Fruit fly (Drosophila melanogaster) whole organism, embryonic: ENCODE data around the gene tweek.

Experiments used
- Asciz ChIP-seq: fragments of 200-800 bp; sonication (Bioruptor generic); optimal IDR thresholded peaks from 2 replicates; lab custom pipeline; 2017; ENCODE audit warnings: missing biosample characterization, mild to moderate bottlenecking, missing genetic modification characterization, missing genetic modification reagents
- Bgb ChIP-seq: fragments of 200-800 bp; sonication (Bioruptor generic); IDR thresholded peaks from 2 replicates; pipeline ENCODE4 v1.3.6; 2022; ENCODE audit warnings: missing biosample characterization, missing genetic modification characterization; ENCODE audit not compliant: partially characterized antibody
- BtbVII ChIP-seq: fragments of 200-800 bp; sonication (Bioruptor generic); optimal IDR thresholded peaks from 3 replicates; lab custom pipeline; 2017; ENCODE audit warnings: missing biosample characterization, mild to moderate bottlenecking, missing genetic modification characterization
- CG10959 ChIP-seq: fragments of 200-800 bp; sonication (Bioruptor generic); IDR thresholded peaks from 2 replicates; pipeline ENCODE4 v1.3.6; 2022; ENCODE audit warnings: missing biosample characterization, missing genetic modification characterization
- CG11093 ChIP-seq: fragments of 200-800 bp; sonication (Bioruptor generic); IDR thresholded peaks from 3 replicates; pipeline ENCODE4 v1.3.6; 2022; ENCODE audit warnings: missing biosample characterization, missing genetic modification characterization
- CG11398 ChIP-seq: fragments of 200-800 bp; sonication (Bioruptor generic); optimal IDR thresholded peaks from 2 replicates; lab custom pipeline; 2016; ENCODE audit warnings: missing biosample characterization, missing genetic modification characterization
- CG12219 ChIP-seq: fragments of 200-800 bp; sonication (Bioruptor generic); optimal IDR thresholded peaks from 3 replicates; lab custom pipeline; 2018; ENCODE audit warnings: missing biosample characterization, mild to moderate bottlenecking, missing genetic modification characterization
- CG12769 ChIP-seq: fragments of 200-800 bp; sonication (Bioruptor generic); optimal IDR thresholded peaks from 2 replicates; lab custom pipeline; 2019; ENCODE audit warnings: missing biosample characterization, mild to moderate bottlenecking, missing genetic modification characterization, moderate library complexity
- CG14441 ChIP-seq: fragments of 200-800 bp; sonication (Bioruptor generic); IDR thresholded peaks from 2 replicates; pipeline ENCODE4 v1.3.6; 2022; ENCODE audit warnings: missing biosample characterization, missing genetic modification characterization
- CG14667 ChIP-seq: fragments of 200-800 bp; sonication (Bioruptor generic); IDR thresholded peaks from 2 replicates; pipeline ENCODE4 v1.3.6; 2022; ENCODE audit warnings: missing biosample characterization, missing genetic modification characterization
- CG17912 ChIP-seq: fragments of 200-800 bp; sonication (Bioruptor generic); optimal IDR thresholded peaks from 2 replicates; lab custom pipeline; 2018; ENCODE audit warnings: missing biosample characterization, mild to moderate bottlenecking, missing genetic modification characterization
- CG1832 ChIP-seq: fragments of 200-800 bp; sonication (Bioruptor generic); optimal IDR thresholded peaks from 2 replicates; lab custom pipeline; 2017; ENCODE audit warnings: missing biosample characterization, mild to moderate bottlenecking, missing genetic modification characterization, inconsistent platforms
- CG3163 ChIP-seq: fragments of 200-800 bp; sonication (Bioruptor generic); optimal IDR thresholded peaks from 3 replicates; lab custom pipeline; 2016; ENCODE audit warnings: missing biosample characterization, missing genetic modification characterization
- CG3726 ChIP-seq: fragments of 200-800 bp; sonication (Bioruptor generic); IDR thresholded peaks from 3 replicates; pipeline ENCODE4, ENCODE4 v1.3.6; 2022; ENCODE audit warnings: missing biosample characterization, missing genetic modification characterization
- CG42726 ChIP-seq: fragments of 200-800 bp; sonication (Bioruptor generic); IDR thresholded peaks from 2 replicates; pipeline ENCODE4 v1.3.6; 2022; ENCODE audit warnings: missing biosample characterization, missing genetic modification characterization; ENCODE audit not compliant: partially characterized antibody
- CG43689 ChIP-seq: fragments of 200-800 bp; sonication (Bioruptor generic); IDR thresholded peaks from 2 replicates; pipeline ENCODE4 v1.3.6; 2022; ENCODE audit warnings: missing biosample characterization, missing genetic modification characterization
- CG4820 ChIP-seq: fragments of 200-800 bp; sonication (Bioruptor generic); optimal IDR thresholded peaks from 3 replicates; lab custom pipeline; 2016; ENCODE audit warnings: missing biosample characterization, missing genetic modification characterization
- CG5180 ChIP-seq: fragments of 200-800 bp; sonication (Bioruptor generic); optimal IDR thresholded peaks from 3 replicates; lab custom pipeline; 2017; ENCODE audit warnings: missing biosample characterization, missing genetic modification characterization, mild to moderate bottlenecking, moderate library complexity, missing genetic modification reagents
- CG6272 ChIP-seq: fragments of 200-800 bp; sonication (Bioruptor generic); IDR thresholded peaks from 2 replicates; pipeline ENCODE4 v1.3.6; 2022; ENCODE audit warnings: missing biosample characterization, missing genetic modification characterization
- CG6765 ChIP-seq: fragments of 200-800 bp; sonication (Bioruptor generic); optimal IDR thresholded peaks from 3 replicates; lab custom pipeline; 2017; ENCODE audit warnings: missing biosample characterization, mild to moderate bottlenecking, missing genetic modification characterization
- CG9727 ChIP-seq: fragments of 200-800 bp; sonication (Bioruptor generic); optimal IDR thresholded peaks from 3 replicates; lab custom pipeline; 2017; ENCODE audit warnings: missing biosample characterization, mild to moderate bottlenecking, missing genetic modification characterization
- CG9876 ChIP-seq: fragments of 200-800 bp; sonication (Bioruptor generic); optimal IDR thresholded peaks from 2 replicates; lab custom pipeline; 2016; ENCODE audit warnings: missing biosample characterization, missing genetic modification characterization
- Eip74EF ChIP-seq, 2 experiments: fragments of 200-800 bp in 1 of 2; fragments of >200 bp in 1 of 2; sonication (Bioruptor generic) in 1 of 2; optimal IDR thresholded peaks; 2 replicates each; lab custom pipeline; 2017 to 2019; ENCODE audit warnings: missing biosample characterization in 2 of 2, missing genetic modification characterization in 2 of 2, mild to moderate bottlenecking in 1 of 2, moderate library complexity in 1 of 2
- Hand ChIP-seq: fragments of 200-800 bp; sonication (Bioruptor generic); optimal IDR thresholded peaks from 2 replicates; lab custom pipeline; 2017; ENCODE audit warnings: mild to moderate bottlenecking, missing biosample characterization, missing genetic modification reagents, missing genetic modification characterization
- HmgZ ChIP-seq: fragments of 200-800 bp; sonication (Bioruptor generic); optimal IDR thresholded peaks from 2 replicates; lab custom pipeline; 2018; ENCODE audit warnings: missing biosample characterization, mild to moderate bottlenecking, missing genetic modification characterization
- Lhr ChIP-seq: fragments of 200-800 bp; sonication (Bioruptor generic); optimal IDR thresholded peaks from 3 replicates; lab custom pipeline; 2017; ENCODE audit warnings: mild to moderate bottlenecking, missing biosample characterization, missing genetic modification reagents, missing genetic modification characterization
- Nf-YC ChIP-seq: fragments of 200-800 bp; optimal IDR thresholded peaks from 3 replicates; lab custom pipeline; 2019; ENCODE audit warnings: missing biosample characterization, mild to moderate bottlenecking, missing genetic modification characterization, moderate library complexity
- Oli ChIP-seq: fragments of 200-800 bp; sonication (Bioruptor generic); optimal IDR thresholded peaks from 2 replicates; lab custom pipeline; 2018; ENCODE audit warnings: missing biosample characterization, mild to moderate bottlenecking, missing genetic modification characterization, moderate library complexity
- Sin3A ChIP-seq: fragments of >200 bp; optimal IDR thresholded peaks from 2 replicates; lab custom pipeline; 2018
- Stat92E ChIP-seq, 3 experiments: fragments of >200 bp in 2 of 3; fragments of 200-800 bp in 1 of 3; sonication (Bioruptor generic) in 1 of 3; optimal IDR thresholded peaks; 2 replicates each; lab custom pipeline; 2017 to 2019; ENCODE audit warnings: missing biosample characterization in 3 of 3, missing genetic modification characterization in 3 of 3, mild to moderate bottlenecking in 1 of 3, moderate library complexity in 1 of 3
- ase ChIP-seq: fragments of 200-800 bp; sonication (Bioruptor generic); IDR thresholded peaks from 3 replicates; pipeline ENCODE4 v1.3.6; 2022; ENCODE audit warnings: missing biosample characterization, missing genetic modification characterization
- bowl ChIP-seq: fragments of 200-800 bp; sonication (Bioruptor generic); IDR thresholded peaks from 2 replicates; pipeline ENCODE4 v1.3.6; 2022; ENCODE audit warnings: missing biosample characterization, missing genetic modification characterization
- bsh ChIP-seq, 2 experiments: fragments of 200-800 bp; sonication (Bioruptor generic); optimal IDR thresholded peaks; 2 replicates each; lab custom pipeline; 2017 to 2018; ENCODE audit warnings: mild to moderate bottlenecking in 2 of 2, missing biosample characterization in 2 of 2, missing genetic modification characterization in 2 of 2, moderate library complexity in 1 of 2
- caup ChIP-seq: fragments of 200-800 bp; sonication (Bioruptor generic); optimal IDR thresholded peaks from 3 replicates; lab custom pipeline; 2017; ENCODE audit warnings: missing biosample characterization, mild to moderate bottlenecking, missing genetic modification characterization, moderate library complexity; ENCODE audit not compliant: severe bottlenecking
- chinmo ChIP-seq: fragments of 200-800 bp; sonication (Bioruptor generic); IDR thresholded peaks from 4 replicates; pipeline ENCODE4 v1.3.6; 2022; ENCODE audit warnings: missing biosample characterization, missing genetic modification characterization; ENCODE audit not compliant: partially characterized antibody
- dati ChIP-seq: fragments of 200-800 bp; sonication (Bioruptor generic); IDR thresholded peaks from 2 replicates; pipeline ENCODE4 v1.3.6; 2022; ENCODE audit warnings: missing biosample characterization, missing genetic modification characterization
- dmrt99B ChIP-seq: fragments of 200-800 bp; sonication (Bioruptor generic); optimal IDR thresholded peaks from 2 replicates; lab custom pipeline; 2018; ENCODE audit warnings: missing biosample characterization, mild to moderate bottlenecking, missing genetic modification characterization, moderate library complexity
- her ChIP-seq: fragments of 200-800 bp; sonication (Bioruptor generic); optimal IDR thresholded peaks from 2 replicates; lab custom pipeline; 2016; ENCODE audit warnings: missing biosample characterization, missing genetic modification characterization
- kay ChIP-seq: fragments of 200-800 bp; sonication (Bioruptor generic); optimal IDR thresholded peaks from 2 replicates; lab custom pipeline; 2016; ENCODE audit warnings: missing biosample characterization, missing genetic modification characterization
- ken ChIP-seq: fragments of 200-800 bp; sonication (Bioruptor generic); IDR thresholded peaks from 3 replicates; pipeline ENCODE4 v1.3.6; 2022; ENCODE audit warnings: missing biosample characterization, missing genetic modification characterization
- luna ChIP-seq: fragments of 200-800 bp; sonication (Bioruptor generic); optimal IDR thresholded peaks from 2 replicates; lab custom pipeline; 2016; ENCODE audit warnings: missing biosample characterization, missing genetic modification characterization
- mirr ChIP-seq: fragments of 200-800 bp; sonication (Bioruptor generic); optimal IDR thresholded peaks from 3 replicates; lab custom pipeline; 2018; ENCODE audit warnings: missing biosample characterization, mild to moderate bottlenecking, missing genetic modification characterization
- pb ChIP-seq: fragments of 200-800 bp; sonication (Bioruptor generic); optimal IDR thresholded peaks from 3 replicates; lab custom pipeline; 2016; ENCODE audit warnings: missing biosample characterization, missing genetic modification characterization
- pnt ChIP-seq: fragments of 200-800 bp; sonication (Bioruptor generic); optimal IDR thresholded peaks from 3 replicates; lab custom pipeline; 2016; ENCODE audit warnings: missing biosample characterization, missing genetic modification characterization
- prd ChIP-seq, 3 experiments: fragments of >200 bp in 2 of 3; fragments of 200-800 bp in 1 of 3; sonication (Bioruptor generic) in 1 of 3; optimal IDR thresholded peaks in 2 of 3; IDR thresholded peaks in 1 of 3; 2 replicates in 2 of 3; 3 replicates in 1 of 3; pipeline versions ENCODE4 v1.3.6 to Lab custom; 2017 to 2022; ENCODE audit warnings: missing biosample characterization in 1 of 3, missing genetic modification characterization in 1 of 3
- pum ChIP-seq: fragments of 200-800 bp; sonication (Bioruptor generic); optimal IDR thresholded peaks from 2 replicates; lab custom pipeline; 2016; ENCODE audit warnings: missing biosample characterization, missing genetic modification characterization
- sug ChIP-seq: fragments of 200-800 bp; optimal IDR thresholded peaks from 2 replicates; lab custom pipeline; 2019; ENCODE audit warnings: missing biosample characterization, mild to moderate bottlenecking, missing genetic modification characterization, moderate library complexity

The tweek gene

DNA sequence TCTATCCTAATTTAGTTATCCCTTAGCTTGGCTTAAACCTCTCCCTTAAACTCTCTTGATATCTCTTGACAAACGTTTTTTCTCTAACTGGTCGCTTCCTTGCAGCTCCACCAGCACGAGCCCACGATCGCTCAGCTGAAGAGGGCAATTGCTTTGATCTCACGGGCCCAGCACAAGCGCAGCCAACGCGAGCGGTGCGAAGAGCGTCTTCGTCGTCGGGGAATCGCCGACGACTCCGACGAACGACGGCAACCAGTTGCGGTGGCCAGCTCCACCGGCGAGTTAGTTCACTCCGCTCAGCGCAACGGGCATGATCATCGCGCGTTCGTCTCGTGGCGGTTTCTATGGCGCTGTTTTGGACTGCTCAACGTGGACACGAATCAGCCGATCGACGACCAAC, 7.4 kb upstream of the tweek start (continued):
- TF ChIP-seq Eip74EF (GFP tag; optimal IDR thresholded peaks at IDR 0.05; lab: Kevin White, UChicago) (no peak), CG11093 (GFP tag; lab: Robert Waterston, UW) (no peak), CG9876 (GFP tag; lab: Kevin White, UChicago) (no peak), CG3163 (GFP tag; lab: Kevin White, UChicago) (peak; percentile 85), pum (GFP tag; lab: Kevin White, UChicago) (no peak), Bgb (peak; percentile 47; the same call in 1 of the 2 replicates), CG43689 (GFP tag; lab: Robert Waterston, UW) (no peak), caup (GFP tag; lab: Kevin White, UChicago) (peak; percentile 10), pb (GFP tag; lab: Kevin White, UChicago) (peak; percentile 31), kay (no peak), CG6272 (GFP tag; lab: Robert Waterston, UW) (no peak), HmgZ (tag; lab: Kevin White, UChicago) (peak; percentile 36), bsh (GFP tag; optimal IDR thresholded peaks at IDR 0.05; lab: Kevin White, UChicago) (peak in 1 of 2 experiments; percentile 38), CG4820 (no peak), Sin3A (no peak), CG9727 (GFP tag; lab: Kevin White, UChicago) (no peak), dati (GFP tag; lab: Robert Waterston, UW) (no peak), her (GFP tag; lab: Kevin White, UChicago) (peak; percentile 34), CG6765 (GFP tag; lab: Kevin White, UChicago) (peak; percentile 18), CG10959 (GFP tag; lab: Robert Waterston, UW) (no peak), CG14441 (GFP tag; lab: Robert Waterston, UW) (0 out of 2 replicates have a peak, but pooled peaks have one; percentile 19), BtbVII (GFP tag; lab: Kevin White, UChicago) (peak; percentile 1), pnt (GFP tag; lab: Kevin White, UChicago) (no peak), CG11398 (GFP tag; lab: Kevin White, UChicago) (no peak), Lhr (no peak), dmrt99B (tag; lab: Kevin White, UChicago) (no peak), CG3726 (GFP tag; lab: Robert Waterston, UW) (no peak), CG5180 (GFP tag; lab: Kevin White, UChicago) (peak; percentile 4), bowl (GFP tag; lab: Robert Waterston, UW) (no peak), prd (optimal IDR thresholded peaks at IDR 0.05; lab: Kevin White, UChicago) (no peak), prd (GFP tag; IDR thresholded peaks at IDR 0.05; lab: Robert Waterston, UW) (no peak), ase (GFP tag; lab: Robert Waterston, UW) (no peak), CG1832 (GFP tag; lab: Kevin White, UChicago) (no peak), CG14667 (no peak), Oli (tag; lab: Kevin White, UChicago) (no peak), Hand (no peak), ken (GFP tag; lab: Robert Waterston, UW) (peak; percentile 47; the same call in 1 of the 3 replicates), Asciz (no peak), CG17912 (GFP tag; lab: Kevin White, UChicago) (no peak), CG12219 (GFP tag; lab: Kevin White, UChicago) (no peak), sug (tag; lab: Kevin White, UChicago) (peak; percentile 43), luna (GFP tag; lab: Kevin White, UChicago) (no peak), CG12769 (tag; lab: Kevin White, UChicago) (peak; percentile 40), Nf-YC (tag; lab: Kevin White, UChicago) (peak; percentile 30), CG42726 (GFP tag; lab: Robert Waterston, UW) (no peak), chinmo (peak; percentile 93; the same call in 3 of the 4 replicates), Stat92E (GFP tag; optimal IDR thresholded peaks at IDR 0.05; lab: Kevin White, UChicago) (no peak), mirr (GFP tag; lab: Kevin White, UChicago) (peak; percentile 25)
- TF ChIP-seq, all 482 proteins: peak for 65
